Fruit fly (Drosophila melanogaster) whole organism, embryonic: ENCODE results near the gene Synd.
A peak's percentile ranks its signal among the peaks of the same experiment; 100 is the strongest.

Experiments used
- CG10267 ChIP-seq: fragments of 200-800 bp; sonication (Bioruptor generic); optimal IDR thresholded peaks from 2 replicates; lab custom pipeline; 2018; ENCODE audit warnings: missing biosample characterization, mild to moderate bottlenecking, missing genetic modification characterization, moderate library complexity
- CG10543 ChIP-seq: fragments of 200-800 bp; sonication (Bioruptor generic); optimal IDR thresholded peaks from 3 replicates; lab custom pipeline; 2017; ENCODE audit warnings: missing biosample characterization, mild to moderate bottlenecking, missing genetic modification characterization, moderate library complexity
- CG11093 ChIP-seq: fragments of 200-800 bp; sonication (Bioruptor generic); IDR thresholded peaks from 3 replicates; pipeline ENCODE4 v1.3.6; 2022; ENCODE audit warnings: missing biosample characterization, missing genetic modification characterization
- CG12104 ChIP-seq: fragments of 200-800 bp; sonication (Bioruptor generic); optimal IDR thresholded peaks from 3 replicates; lab custom pipeline; 2016; ENCODE audit warnings: missing biosample characterization, missing genetic modification characterization
- CG15479 ChIP-seq: fragments of 200-800 bp; sonication (Bioruptor generic); optimal IDR thresholded peaks from 3 replicates; lab custom pipeline; 2019; ENCODE audit warnings: missing biosample characterization, mild to moderate bottlenecking, missing genetic modification characterization, moderate library complexity
- CG15601 ChIP-seq: fragments of 200-800 bp; sonication (Bioruptor generic); optimal IDR thresholded peaks from 3 replicates; lab custom pipeline; 2019; ENCODE audit warnings: missing biosample characterization, mild to moderate bottlenecking, missing genetic modification characterization, moderate library complexity
- CG17361 ChIP-seq: fragments of 200-800 bp; sonication (Bioruptor generic); IDR thresholded peaks from 3 replicates; pipeline ENCODE4 v1.3.6; 2022; ENCODE audit warnings: missing biosample characterization, missing genetic modification characterization
- CG1832 ChIP-seq: fragments of 200-800 bp; sonication (Bioruptor generic); optimal IDR thresholded peaks from 2 replicates; lab custom pipeline; 2017; ENCODE audit warnings: missing biosample characterization, mild to moderate bottlenecking, missing genetic modification characterization, inconsistent platforms
- CG2129 ChIP-seq: fragments of 200-800 bp; sonication (Bioruptor generic); IDR thresholded peaks from 2 replicates; pipeline ENCODE4 v1.3.6; 2022; ENCODE audit warnings: missing biosample characterization, missing genetic modification characterization; ENCODE audit not compliant: partially characterized antibody
- CG2875 ChIP-seq: fragments of 200-800 bp; sonication (Bioruptor generic); optimal IDR thresholded peaks from 2 replicates; lab custom pipeline; 2017; ENCODE audit warnings: missing biosample characterization, mild to moderate bottlenecking, missing genetic modification characterization, missing genetic modification reagents
- CG34422 ChIP-seq: fragments of 200-800 bp; sonication (Bioruptor generic); IDR thresholded peaks from 3 replicates; pipeline ENCODE4 v1.3.6; 2022; ENCODE audit warnings: missing biosample characterization, missing genetic modification characterization
- CG4424 ChIP-seq: fragments of 200-800 bp; sonication (Bioruptor generic); optimal IDR thresholded peaks from 3 replicates; lab custom pipeline; 2016; ENCODE audit warnings: missing biosample characterization, missing genetic modification characterization
- CkIIα-i1 ChIP-seq: fragments of 200-800 bp; sonication (Bioruptor generic); IDR thresholded peaks from 2 replicates; pipeline ENCODE4 v1.3.6; 2022; ENCODE audit warnings: missing biosample characterization, missing genetic modification characterization
- D19B ChIP-seq: fragments of 200-800 bp; sonication (Bioruptor generic); optimal IDR thresholded peaks from 2 replicates; lab custom pipeline; 2017; ENCODE audit warnings: missing biosample characterization, mild to moderate bottlenecking, missing genetic modification characterization
- Deaf1 ChIP-seq: fragments of 200-800 bp; optimal IDR thresholded peaks from 3 replicates; lab custom pipeline; 2019; ENCODE audit warnings: missing biosample characterization, mild to moderate bottlenecking, missing genetic modification characterization, moderate library complexity
- Dek ChIP-seq: fragments of 200-800 bp; sonication (Bioruptor generic); optimal IDR thresholded peaks from 3 replicates; lab custom pipeline; 2019; ENCODE audit warnings: missing biosample characterization, mild to moderate bottlenecking, missing genetic modification characterization, moderate library complexity
- Doc3 ChIP-seq: fragments of 200-800 bp; sonication (Bioruptor generic); IDR thresholded peaks from 3 replicates; pipeline ENCODE4 v1.3.6; 2022; ENCODE audit warnings: missing biosample characterization, missing genetic modification characterization; ENCODE audit not compliant: partially characterized antibody
- Hand ChIP-seq: fragments of 200-800 bp; sonication (Bioruptor generic); optimal IDR thresholded peaks from 2 replicates; lab custom pipeline; 2017; ENCODE audit warnings: mild to moderate bottlenecking, missing biosample characterization, missing genetic modification reagents, missing genetic modification characterization
- Lpt ChIP-seq: fragments of >200 bp; optimal IDR thresholded peaks from 2 replicates; lab custom pipeline; 2018; ENCODE audit warnings: missing biosample characterization, missing genetic modification characterization
- Max ChIP-seq: fragments of 200-800 bp; sonication (Bioruptor generic); optimal IDR thresholded peaks from 2 replicates; lab custom pipeline; 2016; ENCODE audit warnings: missing biosample characterization, mild to moderate bottlenecking, missing genetic modification characterization
- Med ChIP-seq: fragments of 200-800 bp; sonication (Bioruptor generic); peaks from one replicate; lab custom pipeline; 2016; ENCODE audit warnings: missing biosample characterization, missing genetic modification characterization, mild to moderate bottlenecking, inconsistent platforms, moderate library complexity
- Myb ChIP-seq: fragments of 200-800 bp; sonication (Bioruptor generic); optimal IDR thresholded peaks from 2 replicates; lab custom pipeline; 2016; ENCODE audit warnings: missing biosample characterization, missing genetic modification characterization
- NFAT ChIP-seq: fragments of 200-800 bp; sonication (Bioruptor generic); IDR thresholded peaks from 2 replicates; pipeline ENCODE4 v1.3.6; 2022; ENCODE audit warnings: missing biosample characterization, missing genetic modification characterization
- Sry-β ChIP-seq: fragments of 200-800 bp; sonication (Bioruptor generic); optimal IDR thresholded peaks from 2 replicates; lab custom pipeline; 2018; ENCODE audit warnings: missing biosample characterization, mild to moderate bottlenecking, missing genetic modification characterization, moderate library complexity
- abd-A ChIP-seq: fragments of 200-800 bp; sonication (Bioruptor generic); optimal IDR thresholded peaks from 3 replicates; lab custom pipeline; 2019; ENCODE audit warnings: missing biosample characterization, mild to moderate bottlenecking, missing genetic modification characterization, moderate library complexity
- amos ChIP-seq: fragments of 200-800 bp; sonication (Bioruptor generic); IDR thresholded peaks from 2 replicates; pipeline ENCODE4 v1.3.6; 2022; ENCODE audit warnings: missing biosample characterization, missing genetic modification characterization; ENCODE audit not compliant: partially characterized antibody
- bab2 ChIP-seq: fragments of 200-800 bp; sonication (Bioruptor generic); optimal IDR thresholded peaks from 2 replicates; lab custom pipeline; 2016; ENCODE audit warnings: missing biosample characterization, missing genetic modification characterization
- btn ChIP-seq: fragments of 200-800 bp; sonication (Bioruptor generic); optimal IDR thresholded peaks from 2 replicates; lab custom pipeline; 2016; ENCODE audit warnings: missing biosample characterization, missing genetic modification characterization
- cg ChIP-seq: fragments of 200-800 bp; sonication (Bioruptor generic); optimal IDR thresholded peaks from 3 replicates; lab custom pipeline; 2019; ENCODE audit warnings: missing biosample characterization, mild to moderate bottlenecking, missing genetic modification characterization, moderate library complexity
- crol ChIP-seq: fragments of 200-800 bp; sonication (Bioruptor generic); IDR thresholded peaks from 2 replicates; pipeline ENCODE4 v1.3.6; 2022; ENCODE audit warnings: missing biosample characterization, missing genetic modification characterization
- da ChIP-seq: fragments of 200-800 bp; sonication (Bioruptor generic); optimal IDR thresholded peaks from 2 replicates; lab custom pipeline; 2016; ENCODE audit warnings: missing biosample characterization, missing genetic modification characterization
- danr ChIP-seq: fragments of 200-800 bp; sonication (Bioruptor generic); IDR thresholded peaks from 2 replicates; pipeline ENCODE4 v1.3.6; 2022; ENCODE audit warnings: missing biosample characterization, missing genetic modification characterization
- dati ChIP-seq: fragments of 200-800 bp; sonication (Bioruptor generic); IDR thresholded peaks from 2 replicates; pipeline ENCODE4 v1.3.6; 2022; ENCODE audit warnings: missing biosample characterization, missing genetic modification characterization
- emc ChIP-seq: fragments of 200-800 bp; sonication (Bioruptor generic); optimal IDR thresholded peaks from 2 replicates; lab custom pipeline; 2016; ENCODE audit warnings: missing biosample characterization, missing genetic modification characterization
- ftz-f1 ChIP-seq: fragments of 200-800 bp; sonication (Bioruptor generic); optimal IDR thresholded peaks from 2 replicates; lab custom pipeline; 2016; ENCODE audit warnings: missing biosample characterization, missing genetic modification characterization
- jigr1 ChIP-seq: fragments of 200-800 bp; sonication (Bioruptor generic); IDR thresholded peaks from 3 replicates; pipeline ENCODE4 v1.3.6; 2022; ENCODE audit warnings: missing biosample characterization, missing genetic modification characterization
- kah ChIP-seq: fragments of 200-800 bp; sonication (Bioruptor generic); optimal IDR thresholded peaks from 2 replicates; lab custom pipeline; 2018; ENCODE audit warnings: missing biosample characterization, mild to moderate bottlenecking, missing genetic modification characterization
- kni ChIP-seq: fragments of 200-800 bp; sonication (Bioruptor generic); optimal IDR thresholded peaks from 3 replicates; lab custom pipeline; 2017; ENCODE audit warnings: mild to moderate bottlenecking, missing biosample characterization, missing genetic modification reagents, missing genetic modification characterization
- lilli ChIP-seq: fragments of 200-800 bp; sonication (Bioruptor generic); optimal IDR thresholded peaks from 3 replicates; lab custom pipeline; 2016; ENCODE audit warnings: missing biosample characterization, missing genetic modification characterization
- lov ChIP-seq, 2 experiments: fragments of 200-800 bp in 1 of 2; fragments of >200 bp in 1 of 2; sonication (Bioruptor generic) in 1 of 2; IDR thresholded peaks in 1 of 2; optimal IDR thresholded peaks in 1 of 2; 2 replicates in 1 of 2; 3 replicates in 1 of 2; pipeline versions ENCODE4 v1.3.6 to Lab custom; 2017 to 2022; ENCODE audit warnings: missing biosample characterization in 1 of 2, missing genetic modification characterization in 1 of 2
- onecut ChIP-seq: fragments of 200-800 bp; sonication (Bioruptor generic); IDR thresholded peaks from 2 replicates; pipeline ENCODE4 v1.3.6; 2022; ENCODE audit warnings: missing biosample characterization, missing genetic modification characterization
- sima ChIP-seq: fragments of 200-800 bp; sonication (Bioruptor generic); optimal IDR thresholded peaks from 2 replicates; lab custom pipeline; 2016; ENCODE audit warnings: missing biosample characterization, missing genetic modification characterization
- sug ChIP-seq: fragments of 200-800 bp; optimal IDR thresholded peaks from 2 replicates; lab custom pipeline; 2019; ENCODE audit warnings: missing biosample characterization, mild to moderate bottlenecking, missing genetic modification characterization, moderate library complexity
- usp ChIP-seq: fragments of >200 bp; optimal IDR thresholded peaks from 2 replicates; lab custom pipeline; 2017; ENCODE audit warnings: missing biosample characterization, missing genetic modification characterization
- vvl ChIP-seq: fragments of 200-800 bp; sonication (Bioruptor generic); IDR thresholded peaks from 2 replicates; pipeline ENCODE4 v1.3.6; 2022; ENCODE audit warnings: missing biosample characterization, missing genetic modification characterization
- zen ChIP-seq: fragments of 200-800 bp; sonication (Bioruptor generic); optimal IDR thresholded peaks from 3 replicates; lab custom pipeline; 2018; ENCODE audit warnings: missing biosample characterization, mild to moderate bottlenecking, missing genetic modification characterization, moderate library complexity

The Synd gene

dm6 chr3R:20828520-20829415 is 3.8 kb upstream of the Synd start (continued):
- TF ChIP-seq kah (GFP tag; lab: Kevin White, UChicago) (peak; percentile 99), Hand (GFP tag; lab: Kevin White, UChicago) (no peak), cg (GFP tag; lab: Kevin White, UChicago) (peak; percentile 39), CG11093 (GFP tag; lab: Robert Waterston, UW) (no peak), Myb (peak; percentile 29), da (GFP tag; lab: Kevin White, UChicago) (peak; percentile 21), CG15479 (peak; percentile 91), Deaf1 (tag; lab: Kevin White, UChicago) (peak; percentile 18), crol (peak; percentile 70), lilli (GFP tag; lab: Kevin White, UChicago) (no peak), CG10543 (GFP tag; lab: Kevin White, UChicago) (peak; percentile 31), dati (no peak), CG1832 (GFP tag; lab: Kevin White, UChicago) (peak; percentile 95), abd-A (peak; percentile 67), NFAT (GFP tag; lab: Robert Waterston, UW) (peak; percentile 60)

- TF ChIP-seq CG2129 (GFP tag; lab: Robert Waterston, UW) (no peak), Max (GFP tag; lab: Kevin White, UChicago) (no peak), kni (GFP tag; lab: Kevin White, UChicago) (peak; percentile 82), zen (no peak), vvl (GFP tag; lab: Robert Waterston, UW) (0 out of 2 replicates have a peak, but pooled peaks have one; percentile 28), jigr1 (no peak), CG2875 (GFP tag; lab: Kevin White, UChicago) (no peak), Med (GFP tag; lab: Kevin White, UChicago) (peak; percentile 93), ftz-f1 (GFP tag; lab: Kevin White, UChicago) (peak; percentile 80), CkIIα-i1 (GFP tag; lab: Robert Waterston, UW) (no peak), Doc3 (GFP tag; lab: Robert Waterston, UW) (no peak), D19B (GFP tag; lab: Kevin White, UChicago) (peak; percentile 13), CG17361 (peak; percentile 77), CG12104 (GFP tag; lab: Kevin White, UChicago) (peak; percentile 31), Dek (tag; lab: Kevin White, UChicago) (peak; percentile 36), amos (GFP tag; lab: Robert Waterston, UW) (peak; percentile 24; the same call in 1 of the 2 replicates), CG15601 (tag; lab: Kevin White, UChicago) (no peak), kah (GFP tag; lab: Kevin White, UChicago) (no peak), sug (peak; percentile 77), emc (no peak), sima (GFP tag; lab: Kevin White, UChicago) (no peak), CG34422 (peak; percentile 70; the same call in 2 of the 3 replicates), Lpt (GFP tag; lab: Kevin White, UChicago) (no peak), CG4424 (no peak), usp (GFP tag; lab: Kevin White, UChicago) (no peak), lov (optimal IDR thresholded peaks at IDR 0.05; lab: Kevin White, UChicago) (no peak), lov (GFP tag; IDR thresholded peaks at IDR 0.05; lab: Robert Waterston, UW) (0 out of 3 replicates have a peak, but pooled peaks have one; percentile 59), danr (GFP tag; lab: Robert Waterston, UW) (no peak), onecut (GFP tag; lab: Robert Waterston, UW) (no peak), CG10267 (tag; lab: Kevin White, UChicago) (peak; percentile 12), btn (no peak), Sry-β (GFP tag; lab: Kevin White, UChicago) (peak; percentile 98), bab2 (GFP tag; lab: Kevin White, UChicago) (no peak)
Measured at dm6 chr3R:20829416-20830131, 3.0 kb upstream of the Synd start.
